Worm (Caenorhabditis elegans): ENCODE data around the gene str-214.

Gene str-214

DNA sequence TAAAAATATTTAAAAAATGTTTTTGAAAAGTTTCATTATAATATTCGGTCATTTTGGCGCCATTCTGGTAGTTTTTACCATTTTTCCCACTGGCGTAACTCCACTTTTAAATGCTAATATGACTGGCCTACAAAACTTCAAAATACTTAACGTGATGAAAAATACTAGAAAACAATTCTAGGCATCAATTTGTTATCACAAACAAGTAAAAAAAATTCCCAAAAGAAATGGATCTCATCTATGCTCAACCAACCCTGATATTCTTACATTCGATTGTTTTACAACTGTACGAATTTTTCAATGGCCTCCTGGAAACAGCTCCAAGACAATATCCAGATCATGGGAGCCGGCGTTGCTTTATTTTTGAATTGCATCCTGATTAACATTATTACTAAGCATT is at the start of gene str-214:
Gene str-214, plus strand, starts transcription at position 301 of the 400 bp plus-strand sequence.
- TF ChIP-seq aly-1 (tag; optimal IDR thresholded peaks at IDR 0.05) (no peak), pes-1 (GFP tag; IDR thresholded peaks at IDR 0.05) (no peak), hnd-1 (tag; optimal IDR thresholded peaks at IDR 0.05) (no peak), tbx-11 (GFP tag; IDR thresholded peaks at IDR 0.05) (no peak), F13C5.2 (tag; optimal IDR thresholded peaks at IDR 0.05) (no peak), ets-7 (tag; optimal IDR thresholded peaks at IDR 0.05) (no peak), sea-1 (GFP tag; conservative IDR thresholded peaks at IDR 0.05) (no peak), B0310.2 (tag; optimal IDR thresholded peaks at IDR 0.05) (no peak), tra-4 (tag; optimal IDR thresholded peaks at IDR 0.05) (no peak), hmg-4 (GFP tag; optimal IDR thresholded peaks at IDR 0.05) (no peak)

DNA sequence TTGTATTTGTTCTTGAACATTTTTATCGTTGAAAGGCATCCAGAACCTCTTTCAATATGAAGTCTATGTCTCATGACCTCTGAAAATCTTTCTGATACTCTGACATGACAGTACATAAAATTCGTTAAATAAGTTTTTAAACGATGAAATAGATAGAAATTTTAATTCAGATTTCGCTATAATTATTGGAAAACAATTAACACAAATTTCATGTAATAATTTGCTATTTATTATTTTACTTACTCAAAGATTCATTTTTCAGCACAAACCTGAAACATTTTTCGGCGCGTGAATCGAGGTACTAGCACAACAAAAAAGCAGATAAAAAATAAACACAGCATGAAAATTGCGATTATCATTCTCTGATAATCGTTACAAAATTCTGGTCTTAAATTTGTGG is 48.6 kb upstream of the str-214 start, which contains the start of gene T13F3.4:
Gene T13F3.4, minus strand, starts transcription at position 101 of the 400 bp plus-strand sequence.
- TF ChIP-seq flt-1 (GFP tag; IDR thresholded peaks at IDR 0.05) (no peak), ets-7 (tag; optimal IDR thresholded peaks at IDR 0.05) (no peak), sea-1 (GFP tag; conservative IDR thresholded peaks at IDR 0.05) (no peak), F13C5.2 (tag; optimal IDR thresholded peaks at IDR 0.05) (no peak), ceh-13 (GFP tag; optimal IDR thresholded peaks at IDR 0.05) (no peak), hnd-1 (tag; optimal IDR thresholded peaks at IDR 0.05) (no peak), B0310.2 (tag; optimal IDR thresholded peaks at IDR 0.05) (no peak), tbx-37 (GFP tag; conservative IDR thresholded peaks at IDR 0.05) (no peak), hmg-4 (GFP tag; optimal IDR thresholded peaks at IDR 0.05) (no peak), aly-1 (tag; optimal IDR thresholded peaks at IDR 0.05) (no peak), tra-4 (tag; optimal IDR thresholded peaks at IDR 0.05) (no peak), tbx-11 (GFP tag; IDR thresholded peaks at IDR 0.05) (no peak), scrt-1 (GFP tag; IDR thresholded peaks at IDR 0.05) (no peak), hmbx-1 (tag; optimal IDR thresholded peaks at IDR 0.05) (no peak), ceh-36 (tag; optimal IDR thresholded peaks at IDR 0.05) (no peak), ama-1 (optimal IDR thresholded peaks at IDR 0.05) (no peak), pes-1 (GFP tag; IDR thresholded peaks at IDR 0.05) (no peak)

DNA sequence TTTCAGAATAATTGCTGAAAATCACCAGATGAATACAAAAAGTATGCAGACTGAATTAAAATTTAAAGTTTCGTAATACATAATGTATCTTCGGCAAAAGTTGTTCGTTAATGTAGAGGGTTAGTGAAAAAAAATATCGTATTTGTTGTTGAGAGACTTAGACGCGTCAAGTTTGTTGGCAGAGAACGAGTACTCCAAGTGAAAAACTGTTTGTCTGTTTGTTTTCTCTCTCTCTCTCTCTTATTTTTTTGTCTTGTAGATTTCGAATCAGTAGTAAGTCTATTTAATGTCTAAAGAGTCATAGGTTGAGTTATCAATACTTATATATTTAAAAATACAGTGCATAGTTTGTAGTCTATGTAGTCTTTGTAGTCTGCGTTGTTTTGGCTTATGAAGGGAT is 45.5 kb upstream of the str-214 start, which contains the start of the genes fbxa-2 and T13F3.8:
Gene fbxa-2, minus strand, starts transcription at position 101 of the 400 bp plus-strand sequence.
Gene T13F3.8, plus strand, starts transcription at position 245 of the 400 bp plus-strand sequence.
- no peak for TF ChIP-seq flt-1 (GFP tag; IDR thresholded peaks at IDR 0.05)
- no peak for TF ChIP-seq hmg-4 (GFP tag; optimal IDR thresholded peaks at IDR 0.05)
- no peak for TF ChIP-seq ceh-36 (tag; optimal IDR thresholded peaks at IDR 0.05)
- no peak for TF ChIP-seq scrt-1 (GFP tag; IDR thresholded peaks at IDR 0.05)
- no peak for TF ChIP-seq sea-1 (GFP tag; conservative IDR thresholded peaks at IDR 0.05)
- TF ChIP-seq pes-1 (GFP tag; IDR thresholded peaks at IDR 0.05): no peak
- no peak for TF ChIP-seq aly-1 (tag; optimal IDR thresholded peaks at IDR 0.05)
- TF ChIP-seq ama-1 (optimal IDR thresholded peaks at IDR 0.05): no peak
- TF ChIP-seq hmbx-1 (tag; optimal IDR thresholded peaks at IDR 0.05): no peak
- no peak for TF ChIP-seq tra-4 (tag; optimal IDR thresholded peaks at IDR 0.05)
- no peak for TF ChIP-seq tbx-11 (GFP tag; IDR thresholded peaks at IDR 0.05)
- no peak for TF ChIP-seq B0310.2 (tag; optimal IDR thresholded peaks at IDR 0.05)
- no peak for TF ChIP-seq F13C5.2 (tag; optimal IDR thresholded peaks at IDR 0.05)
- TF ChIP-seq ceh-13 (GFP tag; optimal IDR thresholded peaks at IDR 0.05): no peak

DNA sequence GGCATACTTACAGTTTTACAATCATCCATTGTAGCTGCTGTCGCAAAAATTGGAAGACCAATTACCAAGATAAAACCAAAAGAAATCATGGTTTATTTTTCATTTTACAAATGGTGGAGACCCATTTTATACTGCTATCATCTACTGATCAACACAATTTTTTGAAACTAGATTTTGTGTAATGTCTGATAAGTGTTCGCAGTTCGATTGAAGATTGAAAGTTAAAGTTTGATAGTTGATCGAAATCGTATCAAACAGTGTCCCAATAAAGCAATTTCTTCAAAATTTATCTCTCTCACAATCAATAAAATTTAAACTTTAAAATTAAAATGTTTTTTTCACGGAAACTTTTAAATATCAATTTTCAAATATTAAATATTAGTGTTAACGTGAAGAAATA is 44.0 kb upstream of the str-214 start, which contains the start of gene T13F3.6:
Gene T13F3.6, minus strand, starts transcription at position 101 of the 400 bp plus-strand sequence.
- TF ChIP-seq F13C5.2 (tag; optimal IDR thresholded peaks at IDR 0.05) (no peak), tbx-11 (GFP tag; IDR thresholded peaks at IDR 0.05) (no peak), sea-1 (GFP tag; conservative IDR thresholded peaks at IDR 0.05) (no peak), hmbx-1 (tag; optimal IDR thresholded peaks at IDR 0.05) (no peak), hmg-4 (GFP tag; optimal IDR thresholded peaks at IDR 0.05) (no peak), flt-1 (GFP tag; IDR thresholded peaks at IDR 0.05) (no peak), scrt-1 (GFP tag; IDR thresholded peaks at IDR 0.05) (no peak), B0310.2 (tag; optimal IDR thresholded peaks at IDR 0.05) (no peak), tra-4 (tag; optimal IDR thresholded peaks at IDR 0.05) (no peak), pes-1 (GFP tag; IDR thresholded peaks at IDR 0.05) (no peak), ets-7 (tag; optimal IDR thresholded peaks at IDR 0.05) (no peak), aly-1 (tag; optimal IDR thresholded peaks at IDR 0.05) (no peak), ama-1 (optimal IDR thresholded peaks at IDR 0.05) (no peak), tbx-37 (GFP tag; conservative IDR thresholded peaks at IDR 0.05) (no peak), ceh-13 (GFP tag; optimal IDR thresholded peaks at IDR 0.05) (no peak)

ce11 chrV:16275347-16275746 is 39.8 kb upstream of the str-214 start, which contains the start of gene pacl-1:
pacl-1 (minus strand) TSS chrV:16275447.
- no peak for TF ChIP-seq hnd-1 (tag; optimal IDR thresholded peaks at IDR 0.05)
- no peak for TF ChIP-seq aly-1 (tag; optimal IDR thresholded peaks at IDR 0.05)
- TF ChIP-seq flt-1 (GFP tag; IDR thresholded peaks at IDR 0.05): no peak
- no peak for TF ChIP-seq hmg-4 (GFP tag; optimal IDR thresholded peaks at IDR 0.05)
- no peak for TF ChIP-seq B0310.2 (tag; optimal IDR thresholded peaks at IDR 0.05)
- no peak for TF ChIP-seq F13C5.2 (tag; optimal IDR thresholded peaks at IDR 0.05)
- TF ChIP-seq sea-1 (GFP tag; conservative IDR thresholded peaks at IDR 0.05): no peak

DNA sequence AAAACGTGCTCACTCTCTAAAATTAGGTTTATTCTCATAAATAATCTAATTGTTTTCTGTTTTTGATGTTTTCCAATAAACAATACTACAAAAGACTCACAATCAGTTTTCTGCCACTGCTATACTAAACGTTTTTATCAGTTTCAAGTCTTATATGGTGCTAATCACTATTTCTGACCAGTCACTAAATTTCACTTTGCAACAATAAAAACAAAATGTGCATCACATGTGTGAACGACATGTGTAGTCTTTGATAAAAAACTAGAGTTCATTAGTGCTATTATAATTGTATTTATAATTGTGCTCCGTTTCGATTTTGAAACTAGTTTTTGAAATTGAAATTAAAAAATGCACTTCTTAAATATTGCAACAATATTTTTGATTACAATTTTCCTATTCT is 37.2 kb upstream of the str-214 start, which contains the start of gene cyp-37B1:
Gene cyp-37B1, plus strand, starts transcription at position 199 of the 400 bp plus-strand sequence.
- no peak for TF ChIP-seq ets-7 (tag; optimal IDR thresholded peaks at IDR 0.05)
- TF ChIP-seq hnd-1 (tag; optimal IDR thresholded peaks at IDR 0.05): no peak
- TF ChIP-seq B0310.2 (tag; optimal IDR thresholded peaks at IDR 0.05): no peak
- no peak for TF ChIP-seq flt-1 (GFP tag; IDR thresholded peaks at IDR 0.05)
- TF ChIP-seq scrt-1 (GFP tag; IDR thresholded peaks at IDR 0.05): no peak
- TF ChIP-seq sea-1 (GFP tag; conservative IDR thresholded peaks at IDR 0.05): no peak
- TF ChIP-seq F13C5.2 (tag; optimal IDR thresholded peaks at IDR 0.05): no peak
- no peak for TF ChIP-seq pes-1 (GFP tag; IDR thresholded peaks at IDR 0.05)
- TF ChIP-seq hmbx-1 (tag; optimal IDR thresholded peaks at IDR 0.05): no peak
- TF ChIP-seq tbx-11 (GFP tag; IDR thresholded peaks at IDR 0.05): no peak
- TF ChIP-seq ceh-13 (GFP tag; optimal IDR thresholded peaks at IDR 0.05): no peak
- TF ChIP-seq tra-4 (tag; optimal IDR thresholded peaks at IDR 0.05): no peak
- no peak for TF ChIP-seq ceh-36 (tag; optimal IDR thresholded peaks at IDR 0.05)
- TF ChIP-seq hmg-4 (GFP tag; optimal IDR thresholded peaks at IDR 0.05): no peak
- TF ChIP-seq ama-1 (optimal IDR thresholded peaks at IDR 0.05): no peak
- TF ChIP-seq aly-1 (tag; optimal IDR thresholded peaks at IDR 0.05): no peak
- TF ChIP-seq tbx-37 (GFP tag; conservative IDR thresholded peaks at IDR 0.05): no peak

ce11 chrV:16282147-16282546 is 33.0 kb upstream of the str-214 start, which contains the start of gene F28G4.2:
F28G4.2 (minus strand) TSS chrV:16282321.
- TF ChIP-seq hmbx-1 (tag; optimal IDR thresholded peaks at IDR 0.05) (no peak), tbx-11 (GFP tag; IDR thresholded peaks at IDR 0.05) (no peak), scrt-1 (GFP tag; IDR thresholded peaks at IDR 0.05) (no peak), ceh-13 (GFP tag; optimal IDR thresholded peaks at IDR 0.05) (no peak), sea-1 (GFP tag; conservative IDR thresholded peaks at IDR 0.05) (no peak), flt-1 (GFP tag; IDR thresholded peaks at IDR 0.05) (no peak)
